Worm (Caenorhabditis elegans) whole organism, early embryonic: ENCODE measurements around the gene ceh-79.

ENCODE experiments used
- B0310.2 ChIP-seq: sonication (generic microtip); optimal IDR thresholded peaks from 2 replicates; lab custom pipeline; 2016; ENCODE audit warnings: mild to moderate bottlenecking, missing genetic modification characterization, missing compliant biosample characterization
- F13C5.2 ChIP-seq: sonication (generic microtip); optimal IDR thresholded peaks from 2 replicates; lab custom pipeline; 2017; ENCODE audit warnings: mild to moderate bottlenecking, missing genetic modification characterization, inconsistent platforms, missing compliant biosample characterization
- aly-1 ChIP-seq: sonication (generic microtip); optimal IDR thresholded peaks from 2 replicates; lab custom pipeline; 2016; ENCODE audit warnings: missing genetic modification characterization, missing compliant biosample characterization
- ama-1 ChIP-seq: fragments of 150-350 bp; optimal IDR thresholded peaks from 2 replicates; lab custom pipeline; 2014
- ceh-13 ChIP-seq: fragments of 200-800 bp; sonication (Bioruptor generic); optimal IDR thresholded peaks from 2 replicates; lab custom pipeline; 2018; ENCODE audit warnings: mild to moderate bottlenecking, missing genetic modification characterization, missing compliant biosample characterization
- ceh-36 ChIP-seq: sonication (generic microtip); optimal IDR thresholded peaks from 2 replicates; lab custom pipeline; 2016; ENCODE audit warnings: missing genetic modification characterization, inconsistent platforms, missing compliant biosample characterization
- ets-7 ChIP-seq: sonication (generic microtip); optimal IDR thresholded peaks from 2 replicates; lab custom pipeline; 2016; ENCODE audit warnings: missing genotype, missing genetic modification characterization, missing compliant biosample characterization
- flt-1 ChIP-seq: fragments of 200-800 bp; sonication (Bioruptor generic); IDR thresholded peaks from 2 replicates; pipeline ENCODE4 v1.3.6; 2022; ENCODE audit warnings: missing genetic modification characterization, missing compliant biosample characterization
- hmbx-1 ChIP-seq: sonication (generic microtip); optimal IDR thresholded peaks from 2 replicates; lab custom pipeline; 2016; ENCODE audit warnings: mild to moderate bottlenecking, missing genetic modification characterization, missing compliant biosample characterization
- hmg-4 ChIP-seq: fragments of 200-800 bp; sonication (Bioruptor generic); optimal IDR thresholded peaks from 2 replicates; lab custom pipeline; 2018; ENCODE audit warnings: mild to moderate bottlenecking, missing genetic modification characterization, missing compliant biosample characterization
- hnd-1 ChIP-seq: sonication (generic microtip); optimal IDR thresholded peaks from 2 replicates; lab custom pipeline; 2016; ENCODE audit warnings: missing genetic modification characterization, missing compliant biosample characterization
- pes-1 ChIP-seq: fragments of 200-800 bp; sonication (Bioruptor generic); IDR thresholded peaks from 2 replicates; pipeline ENCODE4 v1.3.6; 2022; ENCODE audit warnings: missing genetic modification reagents, missing genetic modification characterization, missing compliant biosample characterization
- scrt-1 ChIP-seq: fragments of 200-800 bp; sonication (Bioruptor generic); IDR thresholded peaks from 2 replicates; pipeline ENCODE4 v1.3.6; 2022; ENCODE audit warnings: missing genetic modification characterization, missing compliant biosample characterization
- sea-1 ChIP-seq: fragments of 200-800 bp; sonication (Bioruptor generic); conservative IDR thresholded peaks from 2 replicates; pipeline ENCODE4 v1.3.6; 2022; ENCODE audit warnings: missing genetic modification characterization, missing compliant biosample characterization
- tbx-11 ChIP-seq: fragments of 200-800 bp; sonication (Bioruptor generic); IDR thresholded peaks from 2 replicates; pipeline ENCODE4 v1.3.6; 2022; ENCODE audit warnings: missing genetic modification characterization, missing compliant biosample characterization
- tbx-37 ChIP-seq: fragments of 200-800 bp; sonication (Bioruptor generic); conservative IDR thresholded peaks from 2 replicates; pipeline ENCODE4 v1.3.6; 2022; ENCODE audit warnings: missing genetic modification reagents, missing genetic modification characterization, missing compliant biosample characterization
- tra-4 ChIP-seq: sonication (generic microtip); optimal IDR thresholded peaks from 2 replicates; lab custom pipeline; 2017; ENCODE audit warnings: missing genetic modification characterization, missing compliant biosample characterization

The ceh-79 gene

DNA sequence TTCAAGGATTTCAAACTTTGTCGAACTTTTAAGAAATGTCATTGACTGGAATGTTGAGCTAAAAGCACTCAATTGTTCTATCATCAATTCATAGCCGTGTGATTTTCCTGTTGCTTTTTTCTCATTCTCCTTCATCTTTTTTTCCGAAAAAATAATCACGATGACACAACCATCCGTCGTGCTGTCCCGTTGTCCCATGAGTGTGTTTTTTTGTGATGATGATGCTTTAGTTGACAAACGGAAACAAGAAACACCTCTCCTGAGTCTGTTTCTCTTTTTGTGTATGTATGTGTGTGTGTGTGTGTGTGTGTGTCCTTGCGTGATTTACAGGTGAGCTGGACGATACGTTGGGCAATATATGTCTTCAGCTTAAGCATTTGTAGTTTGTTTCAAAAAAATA lies 1.1 kb upstream of the ceh-79 start:
- TF ChIP-seq hnd-1 (tag; lab: Kevin White, UChicago) (no peak), B0310.2 (tag; lab: Kevin White, UChicago) (no peak), ama-1 (no peak), flt-1 (GFP tag; lab: Robert Waterston, UW) (no peak), ets-7 (tag; lab: Kevin White, UChicago) (no peak)

DNA sequence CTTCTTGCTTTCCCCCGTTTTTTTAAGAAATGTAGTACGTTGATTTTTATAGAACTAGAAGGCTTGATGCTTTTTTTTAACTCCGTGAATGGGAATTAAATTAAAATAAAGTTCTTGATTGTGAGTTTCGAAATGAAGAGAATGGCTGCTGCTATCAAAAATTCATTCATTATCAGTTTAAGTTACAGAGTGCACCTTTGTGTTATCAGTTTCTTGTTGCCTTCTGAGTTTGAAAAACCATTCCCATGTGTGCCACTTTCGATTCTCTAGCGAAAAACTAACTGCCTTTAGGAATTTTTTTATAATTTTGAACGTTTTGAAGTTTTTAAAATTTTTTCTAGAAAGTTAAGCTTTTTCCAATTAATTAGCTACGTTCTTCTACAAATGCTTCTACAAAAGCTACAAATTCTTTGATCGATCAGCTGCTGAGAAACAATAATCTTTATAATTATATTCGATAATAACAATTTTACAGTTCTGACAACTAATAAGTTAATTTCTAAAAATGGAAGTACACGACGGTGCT lies 3.1 kb downstream of the ceh-79 start, which contains the start of gene C26E1.2:
Gene C26E1.2, plus strand, starts transcription at position 476 of the 526 bp plus-strand sequence.
- no peak for TF ChIP-seq ets-7 (tag; lab: Kevin White, UChicago)
- TF ChIP-seq ceh-13, result no peak
- no peak for TF ChIP-seq sea-1 (GFP tag; lab: Robert Waterston, UW)
- TF ChIP-seq tra-4 (tag; lab: Kevin White, UChicago), result no peak
- TF ChIP-seq scrt-1 (GFP tag; lab: Robert Waterston, UW), result no peak
- TF ChIP-seq B0310.2 (tag; lab: Kevin White, UChicago), result no peak
- no peak for TF ChIP-seq F13C5.2 (tag; lab: Kevin White, UChicago)

DNA sequence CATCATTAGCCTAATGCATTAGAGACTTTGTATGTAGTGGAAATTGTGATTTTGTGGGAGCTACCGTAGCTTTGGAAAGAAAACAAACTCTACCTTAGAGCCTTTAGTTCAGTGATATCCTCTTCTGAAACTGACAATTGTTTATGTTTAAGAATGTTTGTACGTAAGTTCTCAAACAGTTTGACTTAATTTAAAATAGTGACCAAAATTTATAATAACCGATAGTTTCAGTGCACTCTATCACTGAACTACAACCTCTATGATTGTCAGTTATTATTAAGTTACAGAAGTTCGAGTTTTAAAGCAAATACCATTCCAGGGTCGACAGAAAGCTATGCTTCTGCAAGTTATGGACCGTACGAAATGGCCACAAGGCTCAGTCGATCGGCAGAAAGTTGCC lies 7.0 kb downstream of the ceh-79 start, which contains the start of gene C50B6.1:
Gene C50B6.1, plus strand, starts transcription at position 301 of the 400 bp plus-strand sequence.
- no peak for TF ChIP-seq F13C5.2 (tag; lab: Kevin White, UChicago)
- TF ChIP-seq aly-1 (tag; lab: Kevin White, UChicago), result no peak
- no peak for TF ChIP-seq hmbx-1 (tag; lab: Kevin White, UChicago)
- no peak for TF ChIP-seq ets-7 (tag; lab: Kevin White, UChicago)
- no peak for TF ChIP-seq scrt-1 (GFP tag; lab: Robert Waterston, UW)
- TF ChIP-seq pes-1 (GFP tag; lab: Robert Waterston, UW), result no peak
- no peak for TF ChIP-seq flt-1 (GFP tag; lab: Robert Waterston, UW)
- no peak for TF ChIP-seq ceh-13
- TF ChIP-seq hmg-4 (GFP tag; lab: Kevin White, UChicago), result no peak
- no peak for TF ChIP-seq ama-1
- no peak for TF ChIP-seq hnd-1 (tag; lab: Kevin White, UChicago)
- no peak for TF ChIP-seq tra-4 (tag; lab: Kevin White, UChicago)
- no peak for TF ChIP-seq B0310.2 (tag; lab: Kevin White, UChicago)
- TF ChIP-seq tbx-11 (GFP tag; lab: Robert Waterston, UW), result no peak

DNA sequence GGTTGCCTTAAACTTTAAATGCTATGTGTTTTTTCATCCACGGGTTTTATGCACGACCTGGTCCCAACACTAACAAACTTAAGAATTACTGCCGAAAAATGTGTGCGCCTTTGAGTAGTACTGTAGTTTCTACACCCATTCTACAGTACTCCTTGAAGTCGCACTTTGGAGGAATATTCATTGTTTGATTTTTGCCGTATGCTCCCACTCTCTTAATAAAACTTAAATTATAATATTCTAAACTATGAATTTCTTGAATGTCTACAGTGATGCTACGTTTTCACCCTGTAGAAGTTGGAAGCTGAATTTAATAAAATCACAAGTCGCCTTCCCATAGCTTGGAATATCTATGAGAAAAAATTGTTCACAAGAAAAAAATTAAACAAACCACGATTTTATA lies 8.2 kb downstream of the ceh-79 start:
- no peak for TF ChIP-seq hnd-1 (tag; lab: Kevin White, UChicago)
- TF ChIP-seq ets-7 (tag; lab: Kevin White, UChicago), result no peak
- TF ChIP-seq flt-1 (GFP tag; lab: Robert Waterston, UW), result no peak
- no peak for TF ChIP-seq tbx-11 (GFP tag; lab: Robert Waterston, UW)

DNA sequence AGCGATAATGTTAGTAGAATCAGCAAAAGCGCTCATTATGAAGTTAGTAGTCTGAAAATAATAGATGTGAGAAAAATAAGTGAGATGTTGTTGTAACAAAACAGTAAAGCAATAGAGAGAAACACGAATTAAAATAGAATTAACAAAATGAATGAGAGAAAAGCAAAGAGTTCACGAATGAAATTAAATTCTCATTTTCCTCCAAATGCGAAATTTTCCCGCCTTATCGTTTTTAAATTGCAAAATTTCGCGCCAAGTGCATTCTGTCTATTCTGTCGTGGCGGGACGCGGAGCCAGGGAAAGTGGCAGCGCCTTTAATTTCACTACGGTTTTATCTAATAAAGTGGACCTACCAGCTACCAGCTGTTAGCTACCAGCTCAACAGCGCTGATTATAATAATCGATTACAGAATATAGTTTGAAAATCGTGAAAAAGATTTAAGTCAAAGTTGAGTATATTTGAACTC lies 10.6 kb downstream of the ceh-79 start, which contains the start of gene nasp-2:
Gene nasp-2, minus strand, starts transcription at position 51 of the 467 bp plus-strand sequence.
- TF ChIP-seq hmbx-1 (tag; lab: Kevin White, UChicago) (no peak), ceh-36 (no peak), tbx-37 (GFP tag; lab: Robert Waterston, UW) (no peak), B0310.2 (tag; lab: Kevin White, UChicago) (no peak), sea-1 (GFP tag; lab: Robert Waterston, UW) (no peak), tbx-11 (GFP tag; lab: Robert Waterston, UW) (no peak), ama-1 (no peak), scrt-1 (GFP tag; lab: Robert Waterston, UW) (no peak), flt-1 (GFP tag; lab: Robert Waterston, UW) (no peak), ets-7 (tag; lab: Kevin White, UChicago) (no peak), aly-1 (tag; lab: Kevin White, UChicago) (no peak), hmg-4 (GFP tag; lab: Kevin White, UChicago) (no peak), pes-1 (GFP tag; lab: Robert Waterston, UW) (no peak), hnd-1 (tag; lab: Kevin White, UChicago) (no peak), tra-4 (tag; lab: Kevin White, UChicago) (no peak), ceh-13 (no peak)

DNA sequence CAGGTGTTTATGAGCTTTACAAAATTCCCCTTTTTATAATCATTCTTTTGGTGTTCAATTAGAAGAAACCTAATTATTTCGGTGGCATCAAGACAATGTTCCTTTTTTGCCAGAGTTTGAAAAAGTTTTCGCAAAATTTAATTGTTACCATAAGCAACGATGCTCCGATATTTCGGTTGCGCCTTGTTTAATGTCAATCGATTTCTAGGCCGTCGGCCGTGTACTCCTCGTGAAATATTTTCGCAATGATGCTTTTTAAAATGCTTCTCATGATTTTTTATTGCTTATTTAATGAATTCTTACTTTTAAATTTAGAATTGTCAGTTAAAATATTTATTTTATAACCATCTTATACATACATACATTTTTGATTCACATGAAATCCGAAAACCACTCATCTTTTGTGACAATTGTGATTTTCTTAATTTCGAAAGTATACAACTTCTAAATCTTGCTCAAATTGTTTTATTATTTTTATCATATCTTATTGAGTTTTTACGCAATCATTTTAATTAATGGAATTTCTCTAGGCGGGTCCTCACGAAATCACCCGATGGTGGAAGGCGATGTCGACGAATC lies 11.5 kb downstream of the ceh-79 start, which contains the start of gene C50B6.3:
Gene C50B6.3, plus strand, starts transcription at position 529 of the 579 bp plus-strand sequence.
- TF ChIP-seq tbx-37 (GFP tag; lab: Robert Waterston, UW) (peak; percentile 71), ceh-36 (no peak)

DNA sequence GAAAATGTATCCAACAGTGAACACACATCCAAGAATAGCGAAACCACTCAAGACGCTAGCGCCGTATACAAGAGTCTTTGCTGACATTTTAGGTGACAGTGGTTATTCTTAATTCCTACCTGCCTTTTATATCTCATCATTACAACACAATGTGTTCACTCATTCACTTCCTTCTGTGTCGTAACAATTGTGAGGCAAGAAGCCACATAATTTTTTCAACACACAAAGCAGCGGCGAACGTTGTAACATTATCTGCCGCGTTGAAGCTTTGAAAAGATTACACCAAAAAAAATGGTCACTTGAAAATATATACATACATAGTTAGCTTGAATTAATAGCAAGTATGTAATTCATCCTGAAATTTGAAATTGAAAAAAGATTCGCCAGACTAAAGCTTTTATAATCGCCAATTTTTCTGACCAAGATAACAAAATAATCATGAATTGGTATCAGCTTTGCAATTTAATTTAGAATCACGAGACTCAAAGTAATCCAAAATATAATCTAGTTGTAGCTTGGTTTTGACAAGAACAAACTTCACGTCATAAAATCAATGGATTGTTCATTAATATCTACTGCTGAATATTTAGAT lies 16.4 kb downstream of the ceh-79 start, which contains the start of the genes col-161 and srh-18:
Gene col-161, minus strand, starts transcription at position 101 of the 592 bp plus-strand sequence.
Gene srh-18, plus strand, starts transcription at position 542 of the 592 bp plus-strand sequence.
- no peak for TF ChIP-seq aly-1 (tag; lab: Kevin White, UChicago)
- no peak for TF ChIP-seq hnd-1 (tag; lab: Kevin White, UChicago)
- TF ChIP-seq F13C5.2 (tag; lab: Kevin White, UChicago), result no peak

DNA sequence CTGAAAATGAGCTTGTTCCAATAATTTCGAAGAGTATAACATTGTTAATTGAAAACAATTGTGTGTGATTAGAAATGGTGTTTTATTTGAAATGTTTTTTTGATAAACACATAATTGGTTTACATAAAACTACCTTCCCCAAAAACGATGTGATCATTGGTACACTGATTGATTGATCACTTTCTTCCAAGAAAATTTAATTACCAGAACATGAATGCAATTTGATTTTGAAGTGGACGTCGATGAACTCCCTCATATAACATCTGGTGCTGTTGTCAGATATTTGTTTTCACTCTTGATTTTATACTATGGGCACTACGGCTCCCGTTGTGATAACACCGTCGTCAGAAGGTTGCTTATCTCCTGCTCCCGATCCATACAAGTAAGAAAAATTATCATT lies 19.0 kb downstream of the ceh-79 start, which contains the start of gene srh-15:
Gene srh-15, plus strand, starts transcription at position 301 of the 400 bp plus-strand sequence.
- no peak for TF ChIP-seq hmbx-1 (tag; lab: Kevin White, UChicago)
- TF ChIP-seq hnd-1 (tag; lab: Kevin White, UChicago), result no peak
- no peak for TF ChIP-seq hmg-4 (GFP tag; lab: Kevin White, UChicago)
